Fruit fly (Drosophila melanogaster) whole organism, pupa: ENCODE data around the gene CG5969.
A peak's percentile ranks its signal among the peaks of the same experiment; 100 is the strongest.

Source experiments
- CG10348 ChIP-seq: fragments of 200-800 bp; sonication (Bioruptor generic); IDR thresholded peaks from 2 replicates; pipeline ENCODE4 v1.3.6; 2022; ENCODE audit warnings: missing biosample characterization, missing genetic modification characterization
- CG12605 ChIP-seq: fragments of 200-800 bp; sonication (Bioruptor generic); IDR thresholded peaks from 2 replicates; pipeline ENCODE4 v1.3.6; 2022; ENCODE audit warnings: missing biosample characterization, missing genetic modification characterization
- CG13204 ChIP-seq: fragments of 200-800 bp; sonication (Bioruptor generic); optimal IDR thresholded peaks from 2 replicates; lab custom pipeline; 2018; ENCODE audit warnings: missing biosample characterization, mild to moderate bottlenecking, missing genetic modification characterization, moderate library complexity
- CG14655 ChIP-seq: fragments of 200-800 bp; sonication (Bioruptor generic); optimal IDR thresholded peaks from 3 replicates; lab custom pipeline; 2017; ENCODE audit warnings: mild to moderate bottlenecking, missing biosample characterization, missing genetic modification reagents, missing genetic modification characterization
- CG15710 ChIP-seq: fragments of 200-800 bp; sonication (Bioruptor generic); optimal IDR thresholded peaks from 2 replicates; lab custom pipeline; 2018; ENCODE audit warnings: missing biosample characterization, mild to moderate bottlenecking, missing genetic modification characterization, moderate library complexity
- CG17806 ChIP-seq: fragments of 200-800 bp; sonication (Bioruptor generic); optimal IDR thresholded peaks from 2 replicates; lab custom pipeline; 2018; ENCODE audit warnings: missing biosample characterization, mild to moderate bottlenecking, missing genetic modification characterization, moderate library complexity
- CG32121 ChIP-seq: fragments of 200-800 bp; sonication (Bioruptor generic); IDR thresholded peaks from 2 replicates; pipeline ENCODE4 v1.3.6; 2022; ENCODE audit warnings: missing biosample characterization, missing genetic modification characterization
- CG34367 ChIP-seq: fragments of 200-800 bp; sonication (Bioruptor generic); optimal IDR thresholded peaks from 2 replicates; lab custom pipeline; 2018; ENCODE audit warnings: missing biosample characterization, mild to moderate bottlenecking, missing genetic modification characterization
- CG4496 ChIP-seq: fragments of 200-800 bp; sonication (Bioruptor generic); IDR thresholded peaks from 3 replicates; pipeline ENCODE4 v1.3.6; 2022; ENCODE audit warnings: missing biosample characterization, missing genetic modification characterization
- CG8159 ChIP-seq: fragments of 200-800 bp; sonication (Bioruptor generic); optimal IDR thresholded peaks from 3 replicates; lab custom pipeline; 2018; ENCODE audit warnings: missing biosample characterization, mild to moderate bottlenecking, missing genetic modification characterization, moderate library complexity
- CG8301 ChIP-seq: fragments of 200-800 bp; sonication (Bioruptor generic); optimal IDR thresholded peaks from 2 replicates; lab custom pipeline; 2018; ENCODE audit warnings: missing biosample characterization, mild to moderate bottlenecking, missing genetic modification characterization
- CG9948 ChIP-seq: fragments of 200-800 bp; sonication (Bioruptor generic); optimal IDR thresholded peaks from 2 replicates; lab custom pipeline; 2018; ENCODE audit warnings: missing biosample characterization, mild to moderate bottlenecking, missing genetic modification characterization, moderate library complexity
- D1 ChIP-seq: fragments of 200-800 bp; sonication (Bioruptor generic); optimal IDR thresholded peaks from 2 replicates; lab custom pipeline; 2018; ENCODE audit warnings: missing biosample characterization, mild to moderate bottlenecking, missing genetic modification characterization, moderate library complexity
- EcR ChIP-seq: fragments of 200-800 bp; sonication (Bioruptor generic); optimal IDR thresholded peaks from 3 replicates; lab custom pipeline; 2019; ENCODE audit warnings: missing biosample characterization, missing genetic modification characterization, mild to moderate bottlenecking, moderate library complexity, missing genetic modification reagents
- Ets98B ChIP-seq: fragments of 200-800 bp; sonication (Bioruptor generic); IDR thresholded peaks from 2 replicates; pipeline ENCODE4 v1.3.6; 2022; ENCODE audit warnings: missing biosample characterization, missing genetic modification characterization
- Pif1A ChIP-seq: fragments of 200-800 bp; sonication (Bioruptor generic); optimal IDR thresholded peaks from 3 replicates; lab custom pipeline; 2016; ENCODE audit warnings: missing biosample characterization, missing genetic modification characterization
- Pif1B ChIP-seq: fragments of 200-800 bp; sonication (Bioruptor generic); optimal IDR thresholded peaks from 3 replicates; lab custom pipeline; 2016; ENCODE audit warnings: missing biosample characterization, missing genetic modification characterization
- Snoo ChIP-seq: fragments of 200-800 bp; sonication (Bioruptor generic); optimal IDR thresholded peaks from 3 replicates; lab custom pipeline; 2017; ENCODE audit warnings: missing biosample characterization, mild to moderate bottlenecking, missing genetic modification characterization, inconsistent platforms
- fd96Ca ChIP-seq: fragments of 200-800 bp; sonication (Bioruptor generic); IDR thresholded peaks from 3 replicates; pipeline ENCODE4 v1.3.6; 2022; ENCODE audit warnings: missing biosample characterization, missing genetic modification characterization
- gl ChIP-seq: fragments of 200-800 bp; sonication (Bioruptor generic); optimal IDR thresholded peaks from 2 replicates; lab custom pipeline; 2018; ENCODE audit warnings: missing biosample characterization, mild to moderate bottlenecking, missing genetic modification characterization
- rn ChIP-seq: fragments of 200-800 bp; sonication (Bioruptor generic); IDR thresholded peaks from 2 replicates; pipeline ENCODE4 v1.3.6; 2022; ENCODE audit warnings: missing biosample characterization, missing genetic modification characterization

Gene CG5969

DNA sequence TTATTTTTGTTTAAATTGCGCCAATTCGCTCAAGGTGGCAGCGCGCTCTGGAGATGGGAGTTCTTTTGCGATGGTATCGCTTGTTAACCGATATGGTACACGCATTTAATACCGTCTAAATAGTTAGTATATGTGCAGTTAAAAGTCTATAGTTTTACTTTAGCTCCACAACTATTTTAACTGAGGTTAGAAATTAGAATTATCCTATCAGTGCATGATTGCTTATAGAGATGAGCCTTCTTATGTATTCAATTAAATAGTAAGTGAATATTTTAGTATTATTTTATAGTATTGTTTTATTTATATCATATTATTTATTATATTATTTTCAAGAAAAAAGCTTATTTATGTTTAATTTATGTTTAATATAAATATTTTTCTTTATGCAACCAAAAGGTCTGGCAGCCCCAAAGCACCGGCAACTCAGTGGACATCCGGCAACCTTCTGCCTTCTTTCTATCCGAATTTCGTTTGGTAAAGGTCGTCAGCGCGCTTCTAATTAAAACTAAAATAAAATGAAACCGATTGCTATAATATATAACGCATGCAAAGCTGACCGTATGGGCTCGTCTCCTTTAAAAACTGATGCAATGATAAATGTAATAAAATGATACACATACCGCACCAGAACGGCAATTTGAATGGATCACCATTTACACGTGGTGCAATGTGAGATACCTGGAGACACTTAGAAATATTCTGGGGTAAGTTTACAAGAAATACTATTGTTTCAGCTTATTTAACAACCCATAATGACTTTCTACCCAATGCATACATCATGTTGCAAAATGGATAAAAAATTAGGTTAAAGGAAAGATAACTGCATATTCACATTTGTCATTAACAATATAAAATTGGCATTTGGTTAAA is 20.5 kb upstream of the CG5969 start, which contains the start of gene CG5199:
TSS of gene CG5199 (minus strand) at position 52 of the 870 bp plus-strand sequence.
- TF ChIP-seq gl (tag; lab: Kevin White, UChicago) (no peak), EcR (GFP tag; lab: Kevin White, UChicago) (no peak), CG15710 (tag; lab: Kevin White, UChicago) (peak; percentile 59), CG10348 (GFP tag; lab: Robert Waterston, UW) (no peak), D1 (no peak), CG12605 (GFP tag; lab: Robert Waterston, UW) (no peak), CG17806 (tag; lab: Kevin White, UChicago) (no peak), CG8159 (tag; lab: Kevin White, UChicago) (peak; percentile 64), CG4496 (0 out of 3 replicates have a peak, but pooled peaks have one; percentile 35), Pif1B (GFP tag; lab: Kevin White, UChicago) (peak; percentile 14), Ets98B (GFP tag; lab: Robert Waterston, UW) (no peak), fd96Ca (GFP tag; lab: Robert Waterston, UW) (no peak), Snoo (tag; lab: Kevin White, UChicago) (peak; percentile 53), rn (GFP tag; lab: Robert Waterston, UW) (no peak), CG14655 (GFP tag; lab: Kevin White, UChicago) (peak; percentile 47), CG8301 (tag; lab: Kevin White, UChicago) (no peak), CG13204 (GFP tag; lab: Kevin White, UChicago) (no peak), CG32121 (peak; percentile 29; the same call in 1 of the 2 replicates), Pif1A (no peak), CG34367 (tag; lab: Kevin White, UChicago) (no peak), CG9948 (peak; percentile 43)

DNA sequence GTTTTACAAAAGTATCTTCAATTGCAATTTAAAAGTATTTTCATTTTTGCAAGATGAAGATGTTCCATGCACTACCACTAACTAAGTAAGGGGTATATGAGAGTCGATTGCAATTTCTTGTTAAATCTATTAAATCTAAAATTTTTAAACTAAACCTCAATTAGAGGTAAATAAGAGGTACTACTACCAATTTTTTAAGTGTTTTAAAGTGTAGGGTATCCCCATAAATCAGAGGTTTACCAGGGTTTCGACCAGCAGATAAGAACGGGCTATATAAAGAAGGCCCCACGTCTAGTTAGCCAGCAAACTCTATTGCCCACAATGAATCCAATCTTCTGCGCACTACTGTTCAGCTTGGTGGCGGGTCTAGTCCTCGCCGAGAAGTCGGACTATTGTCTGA is 13.2 kb upstream of the CG5969 start, which contains the start of gene mag:
TSS of gene mag (plus strand) at position 301 of the 400 bp plus-strand sequence.
- TF ChIP-seq rn (GFP tag; lab: Robert Waterston, UW) (no peak), EcR (GFP tag; lab: Kevin White, UChicago) (no peak), CG13204 (GFP tag; lab: Kevin White, UChicago) (no peak), Ets98B (GFP tag; lab: Robert Waterston, UW) (no peak), CG8301 (tag; lab: Kevin White, UChicago) (no peak), CG34367 (tag; lab: Kevin White, UChicago) (no peak)

DNA sequence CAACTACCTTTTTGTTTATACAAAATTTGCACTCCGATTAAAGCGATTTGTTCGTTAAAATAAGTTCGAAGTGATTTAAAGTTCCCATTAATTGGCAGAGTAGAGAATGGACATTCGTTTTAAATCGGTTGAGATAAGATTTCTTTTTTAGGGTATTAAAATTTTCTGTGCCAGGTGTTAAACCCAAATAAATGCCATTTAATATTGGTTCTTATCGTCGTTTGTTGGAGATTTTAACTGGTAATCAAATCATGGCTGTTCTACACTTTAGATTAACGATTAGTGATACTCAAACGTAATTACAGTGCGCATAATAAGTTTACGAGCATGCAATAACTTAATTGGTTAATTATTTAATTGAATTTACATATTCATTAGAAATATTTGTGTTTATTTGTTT is 11.2 kb upstream of the CG5969 start:
- TF ChIP-seq CG9948 (no peak), CG10348 (GFP tag; lab: Robert Waterston, UW) (no peak)

DNA sequence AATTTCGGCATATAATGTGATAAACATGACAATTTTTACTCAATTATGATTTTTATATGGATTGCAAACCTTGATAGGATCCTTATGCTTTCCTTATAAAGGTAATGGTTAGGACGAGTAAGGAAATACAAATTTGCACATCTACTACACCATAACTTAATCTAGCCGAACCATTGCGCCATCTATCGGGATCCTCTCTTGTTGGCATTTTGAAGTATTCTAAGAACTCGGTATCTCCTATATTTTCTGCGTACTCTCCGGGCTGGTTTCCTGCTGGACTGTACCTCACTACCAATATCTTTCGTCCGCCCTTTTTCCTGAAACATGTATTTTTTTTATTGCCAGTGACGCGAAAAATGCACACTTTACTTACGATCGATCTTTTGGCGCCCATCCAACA is 8.9 kb upstream of the CG5969 start, which contains the start of gene atk:
TSS of gene atk (minus strand) at position 186 of the 400 bp plus-strand sequence.
- TF ChIP-seq gl (tag; lab: Kevin White, UChicago) (no peak), CG32121 (no peak), CG4496 (no peak), CG17806 (tag; lab: Kevin White, UChicago) (no peak), Snoo (tag; lab: Kevin White, UChicago) (no peak), Pif1B (GFP tag; lab: Kevin White, UChicago) (no peak), D1 (no peak), CG8159 (tag; lab: Kevin White, UChicago) (no peak), CG34367 (tag; lab: Kevin White, UChicago) (no peak), EcR (GFP tag; lab: Kevin White, UChicago) (no peak), CG10348 (GFP tag; lab: Robert Waterston, UW) (no peak), Pif1A (no peak), CG9948 (no peak), CG13204 (GFP tag; lab: Kevin White, UChicago) (no peak), Ets98B (GFP tag; lab: Robert Waterston, UW) (no peak), CG14655 (GFP tag; lab: Kevin White, UChicago) (no peak), fd96Ca (GFP tag; lab: Robert Waterston, UW) (no peak), rn (GFP tag; lab: Robert Waterston, UW) (no peak), CG8301 (tag; lab: Kevin White, UChicago) (no peak), CG15710 (tag; lab: Kevin White, UChicago) (no peak)

DNA sequence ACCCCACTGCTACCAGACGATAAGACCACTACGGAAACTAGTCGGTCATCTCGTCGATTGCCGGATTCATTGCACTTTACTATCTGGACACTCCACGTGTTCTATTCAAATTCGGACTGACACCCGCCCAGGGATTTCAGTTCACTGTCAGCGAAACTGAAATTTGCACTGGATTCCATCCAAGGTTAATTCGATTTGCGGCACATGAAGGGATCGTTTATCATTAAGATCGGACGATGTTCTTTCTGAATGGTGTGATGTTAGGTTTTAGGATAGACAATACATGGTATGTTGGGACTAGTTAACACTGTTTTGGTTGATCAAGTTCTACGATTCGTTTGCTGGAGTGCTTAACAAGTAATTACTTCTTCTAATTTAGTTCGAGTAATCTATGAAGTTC is 7.6 kb upstream of the CG5969 start, which contains the start of gene CG42764:
TSS of gene CG42764 (minus strand) at position 101 of the 400 bp plus-strand sequence.
- TF ChIP-seq Pif1B (GFP tag; lab: Kevin White, UChicago) (no peak), Ets98B (GFP tag; lab: Robert Waterston, UW) (no peak), D1 (no peak), CG32121 (no peak), CG17806 (tag; lab: Kevin White, UChicago) (no peak), CG13204 (GFP tag; lab: Kevin White, UChicago) (no peak), gl (tag; lab: Kevin White, UChicago) (no peak), CG10348 (GFP tag; lab: Robert Waterston, UW) (no peak), CG4496 (no peak), CG12605 (GFP tag; lab: Robert Waterston, UW) (no peak), CG15710 (tag; lab: Kevin White, UChicago) (no peak), rn (GFP tag; lab: Robert Waterston, UW) (no peak), CG8159 (tag; lab: Kevin White, UChicago) (no peak), CG14655 (GFP tag; lab: Kevin White, UChicago) (no peak), fd96Ca (GFP tag; lab: Robert Waterston, UW) (no peak), CG8301 (tag; lab: Kevin White, UChicago) (no peak), CG9948 (no peak), EcR (GFP tag; lab: Kevin White, UChicago) (no peak)
